Worm (Caenorhabditis elegans) whole organism, mixed stage, embryonic: ENCODE measurements around the gene ets-7.

Experiments used
- blmp-1 ChIP-seq: fragments of 150-350 bp; optimal IDR thresholded peaks from 2 replicates; lab custom pipeline; 2014; ENCODE audit warnings: missing biosample characterization, missing genetic modification characterization
- ces-1 ChIP-seq: fragments of 150-350 bp; optimal IDR thresholded peaks from 2 replicates; lab custom pipeline; 2014; ENCODE audit warnings: missing biosample characterization, missing genetic modification reagents, missing genetic modification characterization
- elt-3 ChIP-seq: fragments of 150-350 bp; optimal IDR thresholded peaks from 2 replicates; lab custom pipeline; 2014; ENCODE audit warnings: missing biosample characterization, missing genetic modification characterization
- lin-13 ChIP-seq: fragments of 150-350 bp; optimal IDR thresholded peaks from 2 replicates; lab custom pipeline; 2014; ENCODE audit warnings: missing biosample characterization, missing genetic modification characterization
- mab-5 ChIP-seq: fragments of 150-350 bp; optimal IDR thresholded peaks from 2 replicates; lab custom pipeline; 2014; ENCODE audit warnings: missing biosample characterization, missing genetic modification characterization
- nhr-12 ChIP-seq: fragments of 150-350 bp; optimal IDR thresholded peaks from 2 replicates; lab custom pipeline; 2014; ENCODE audit warnings: missing biosample characterization, missing genetic modification characterization
- pha-4 ChIP-seq: fragments of 150-350 bp; optimal IDR thresholded peaks from 2 replicates; lab custom pipeline; 2018; ENCODE audit warnings: missing biosample characterization, missing genetic modification reagents, missing genetic modification characterization
- snpc-4 ChIP-seq: fragments of 150-350 bp; optimal IDR thresholded peaks from 2 replicates; lab custom pipeline; 2014; ENCODE audit warnings: missing biosample characterization, missing genetic modification characterization
- unc-120 ChIP-seq: sonication (generic microtip); optimal IDR thresholded peaks from 2 replicates; lab custom pipeline; 2017; ENCODE audit warnings: missing genetic modification characterization, missing compliant biosample characterization; ENCODE audit not compliant: poor library complexity, severe bottlenecking
- unc-62 ChIP-seq: fragments of 150-350 bp; optimal IDR thresholded peaks from 2 replicates; lab custom pipeline; 2014; ENCODE audit warnings: missing biosample characterization, missing genetic modification reagents, missing genetic modification characterization
- ztf-11 ChIP-seq: fragments of 150-350 bp; optimal IDR thresholded peaks from 2 replicates; lab custom pipeline; 2014; ENCODE audit warnings: missing biosample characterization, missing genetic modification characterization

DNA sequence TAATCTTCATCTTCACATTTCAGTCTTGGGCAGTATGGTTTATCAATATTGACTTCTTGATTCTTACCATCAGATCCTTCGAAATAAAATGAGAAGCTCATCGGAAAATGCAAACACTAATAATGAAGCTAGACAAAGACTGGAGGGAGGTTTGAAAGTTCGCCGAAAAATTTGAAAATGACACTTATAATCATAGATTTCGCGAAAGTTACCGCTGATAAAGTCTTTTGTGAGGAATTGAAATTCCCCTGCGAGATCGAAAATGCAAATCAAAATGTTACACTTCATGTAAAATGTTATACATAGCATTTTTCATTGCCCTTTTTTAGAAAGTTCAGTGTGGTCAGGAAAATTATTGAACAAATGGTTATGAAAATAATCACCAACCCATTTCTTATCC, 39.7 kb upstream of the ets-7 start, which contains the start of gene C50E3.7:
- no peak for TF ChIP-seq snpc-4 (tag; lab: Kevin White, UChicago)
- TF ChIP-seq mab-5 (tag; lab: Kevin White, UChicago): no peak
- no peak for TF ChIP-seq unc-120 (tag; lab: Kevin White, UChicago)
- TF ChIP-seq unc-62: no peak
- TF ChIP-seq blmp-1 (tag; lab: Kevin White, UChicago): no peak
- no peak for TF ChIP-seq lin-13 (tag; lab: Kevin White, UChicago)
- TF ChIP-seq elt-3 (tag; lab: Kevin White, UChicago): no peak
- no peak for TF ChIP-seq nhr-12 (tag; lab: Kevin White, UChicago)
- no peak for TF ChIP-seq pha-4 (tag; lab: Kevin White, UChicago)
- TF ChIP-seq ztf-11: no peak
- TF ChIP-seq ces-1 (GFP tag; lab: Kevin White, UChicago): no peak
